Worm (Caenorhabditis elegans): ENCODE measurements around the gene F44E5.5.

The F44E5.5 gene

DNA sequence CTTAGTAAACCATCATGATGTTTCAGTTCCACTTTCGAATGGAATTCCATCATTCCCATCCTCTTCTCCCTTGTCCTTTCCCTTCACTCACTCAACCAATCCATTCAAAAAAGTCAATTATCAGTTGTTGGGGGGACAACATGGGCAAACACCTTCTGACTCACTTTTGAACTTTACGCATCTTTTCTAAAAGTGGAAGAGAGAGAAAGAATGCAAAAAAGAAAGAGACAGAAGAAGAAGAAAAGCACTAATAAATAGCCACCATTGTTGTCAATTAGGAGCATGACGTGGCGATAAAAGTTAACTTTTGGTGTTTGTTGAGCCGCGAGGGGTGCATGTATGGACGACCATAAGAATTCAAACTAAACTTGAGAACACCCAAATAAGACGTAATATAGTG is 28.6 kb downstream of the F44E5.5 start:
- TF ChIP-seq xbp-1 (tag; optimal IDR thresholded peaks at IDR 0.05): no peak
- no peak for TF ChIP-seq ceh-88 (GFP tag; IDR thresholded peaks at IDR 0.05)
- no peak for TF ChIP-seq efl-1 (optimal IDR thresholded peaks at IDR 0.05)
- peak in 1 of 2 experiments; percentile 64 for TF ChIP-seq efl-1 (GFP tag; optimal IDR thresholded peaks at IDR 0.05 in 1 of 2)
- no peak for TF ChIP-seq nhr-47 (tag; optimal IDR thresholded peaks at IDR 0.05)

DNA sequence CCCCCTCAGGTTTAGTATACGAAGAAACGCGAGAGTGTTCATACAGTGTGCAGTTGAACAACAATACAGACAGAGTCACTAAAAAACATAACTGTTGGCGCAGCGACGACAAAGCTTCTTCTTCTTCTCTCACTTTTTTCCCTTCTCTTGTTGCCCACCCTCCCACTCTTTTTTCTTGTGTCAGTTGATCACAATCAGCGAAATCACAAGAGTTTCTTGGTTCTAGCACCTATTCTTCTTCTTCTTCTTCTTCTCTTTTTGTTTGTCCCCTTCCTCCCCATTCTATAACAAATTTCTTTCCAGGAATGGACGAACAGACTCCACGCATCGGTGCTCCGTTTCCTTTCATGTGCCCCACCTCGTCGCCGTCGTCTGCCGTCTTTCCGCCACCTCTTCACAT is 31.0 kb downstream of the F44E5.5 start, which contains the start of gene F43G6.4:
Gene F43G6.4 (plus strand): TSS at position 301 of the 400 bp plus-strand sequence.
- TF ChIP-seq nhr-28 (tag; optimal IDR thresholded peaks at IDR 0.05): no peak
- no peak for TF ChIP-seq ama-1 (optimal IDR thresholded peaks at IDR 0.05)
- TF ChIP-seq zip-4 (GFP tag; optimal IDR thresholded peaks at IDR 0.05): no peak
- no peak for TF ChIP-seq jun-1 (tag; optimal IDR thresholded peaks at IDR 0.05)
- no peak for TF ChIP-seq unc-30 (tag; optimal IDR thresholded peaks at IDR 0.05)
- TF ChIP-seq mep-1 (tag; optimal IDR thresholded peaks at IDR 0.05): no peak
- no peak for TF ChIP-seq skn-1 (tag; optimal IDR thresholded peaks at IDR 0.05)
- TF ChIP-seq dpl-1 (GFP tag; optimal IDR thresholded peaks at IDR 0.05): no peak
- TF ChIP-seq ztf-11 (tag; optimal IDR thresholded peaks at IDR 0.05): no peak
- no peak for TF ChIP-seq nhr-20 (tag; optimal IDR thresholded peaks at IDR 0.05)
- no peak for TF ChIP-seq ceh-88 (GFP tag; IDR thresholded peaks at IDR 0.05)

DNA sequence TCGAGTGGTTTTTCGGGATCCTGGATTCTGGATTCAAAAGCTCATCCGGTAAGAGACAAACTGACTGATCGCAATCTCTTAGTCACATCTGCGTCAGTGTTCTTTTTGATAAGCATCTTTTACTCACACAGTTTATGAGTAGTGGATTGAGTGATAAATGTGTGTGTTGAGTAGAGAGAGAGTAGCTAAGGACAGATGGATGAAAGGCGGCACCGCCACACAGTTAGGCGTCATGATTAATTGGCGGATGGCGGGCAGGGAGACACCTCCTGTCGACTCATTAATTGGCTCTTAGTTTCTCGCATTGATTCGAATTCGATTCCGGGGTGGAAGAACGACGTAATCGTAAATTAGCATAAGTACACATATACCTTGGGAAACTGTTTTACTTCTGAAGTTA is 34.9 kb downstream of the F44E5.5 start:
- TF ChIP-seq lin-39 (tag; optimal IDR thresholded peaks at IDR 0.05): peak; percentile 3
- TF ChIP-seq nhr-47 (tag; optimal IDR thresholded peaks at IDR 0.05): no peak
- no peak for TF ChIP-seq lin-15B (tag; optimal IDR thresholded peaks at IDR 0.05)
- TF ChIP-seq efl-3 (GFP tag; optimal IDR thresholded peaks at IDR 0.05): no peak
- TF ChIP-seq snu-23 (GFP tag; optimal IDR thresholded peaks at IDR 0.05): no peak
- no peak for TF ChIP-seq lsy-2 (tag; optimal IDR thresholded peaks at IDR 0.05)
- peak; percentile 75 for TF ChIP-seq nhr-85 (tag)
- no peak for TF ChIP-seq grh-1 (GFP tag; IDR thresholded peaks at IDR 0.05)
- no peak for TF ChIP-seq mep-1 (tag; optimal IDR thresholded peaks at IDR 0.05)
- no peak for TF ChIP-seq dpl-1 (GFP tag; optimal IDR thresholded peaks at IDR 0.05)
- TF ChIP-seq ztf-11 (tag; optimal IDR thresholded peaks at IDR 0.05): no peak

DNA sequence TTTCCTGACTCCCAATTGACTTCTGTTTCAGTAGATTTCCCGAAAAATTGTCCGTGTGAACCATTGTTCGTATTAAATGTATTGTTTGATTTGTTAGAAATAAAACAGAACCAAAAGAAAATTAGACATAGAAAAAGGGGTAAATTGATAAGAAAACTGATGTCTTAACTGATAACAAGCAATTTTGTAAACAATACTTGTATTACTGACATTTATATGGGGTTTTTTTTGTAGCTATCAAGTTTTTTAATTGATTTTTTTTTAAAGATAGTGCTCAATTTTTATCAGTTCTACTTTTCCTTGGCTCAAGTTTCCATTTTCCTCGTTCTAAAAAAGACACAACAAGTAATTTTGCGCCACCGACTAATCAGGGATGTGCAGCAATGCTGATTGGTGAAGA is 37.7 kb downstream of the F44E5.5 start:
- TF ChIP-seq nhr-237 (tag; optimal IDR thresholded peaks at IDR 0.05): no peak
- peak; percentile 78 for TF ChIP-seq elt-2 (tag; optimal IDR thresholded peaks at IDR 0.05)

DNA sequence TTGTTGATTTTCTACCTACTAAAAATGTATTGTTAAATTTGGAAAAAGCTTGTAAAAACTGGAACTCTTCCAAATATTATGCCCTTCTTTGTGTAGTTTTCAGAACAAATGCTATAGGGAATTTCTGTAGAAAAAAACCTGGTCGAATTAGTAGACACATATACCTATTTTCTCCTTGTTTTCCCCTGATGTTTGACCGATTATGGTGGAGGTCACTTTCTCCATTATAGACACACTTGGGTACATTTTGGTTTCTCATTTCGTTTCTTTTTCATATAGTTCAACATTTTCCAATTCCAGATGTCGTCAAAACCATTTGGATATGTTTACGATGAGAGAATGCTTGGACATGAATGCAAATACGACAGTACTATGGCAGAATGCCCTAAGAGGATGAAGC is 39.3 kb downstream of the F44E5.5 start, which contains the start of gene hda-5:
Gene hda-5 (plus strand): TSS at position 301 of the 400 bp plus-strand sequence.
- TF ChIP-seq nhr-47 (tag; optimal IDR thresholded peaks at IDR 0.05) (no peak), ces-1 (GFP tag; optimal IDR thresholded peaks at IDR 0.05) (no peak), ceh-88 (GFP tag; IDR thresholded peaks at IDR 0.05) (no peak), mdl-1 (tag; optimal IDR thresholded peaks at IDR 0.05) (no peak), snu-23 (GFP tag; optimal IDR thresholded peaks at IDR 0.05) (no peak), egl-27 (tag; optimal IDR thresholded peaks at IDR 0.05) (no peak), ceh-82 (tag; optimal IDR thresholded peaks at IDR 0.05) (no peak), lsy-2 (tag; optimal IDR thresholded peaks at IDR 0.05) (no peak), elt-2 (tag; optimal IDR thresholded peaks at IDR 0.05) (no peak), lin-35 (GFP tag; optimal IDR thresholded peaks at IDR 0.05) (no peak), fkh-4 (tag; optimal IDR thresholded peaks at IDR 0.05; ENCODE audit: borderline replicate concordance) (no peak), ceh-63 (GFP tag; optimal IDR thresholded peaks at IDR 0.05) (no peak), hlh-4 (tag; optimal IDR thresholded peaks at IDR 0.05) (no peak), isw-1 (GFP tag; IDR thresholded peaks at IDR 0.05) (no peak), nhr-77 (tag; optimal IDR thresholded peaks at IDR 0.05) (no peak)

Measured in whole organism, L1 larva.